Worm (Caenorhabditis elegans) whole organism, young adult: ENCODE measurements around the gene T20B12.3.

ENCODE experiments used
- B0035.1 ChIP-seq: sonication (generic microtip); optimal IDR thresholded peaks from 2 replicates; lab custom pipeline; 2016; ENCODE audit warnings: missing genetic modification characterization, mild to moderate bottlenecking, missing compliant biosample characterization, missing genotype, missing genetic modification reagents
- B0261.1 ChIP-seq: sonication (generic microtip); optimal IDR thresholded peaks from 2 replicates; lab custom pipeline; 2016; ENCODE audit warnings: mild to moderate bottlenecking, missing genetic modification characterization, moderate library complexity, missing compliant biosample characterization
- B0336.3 ChIP-seq: fragments of 200-800 bp; sonication (Bioruptor generic); IDR thresholded peaks from 2 replicates; pipeline ENCODE4 v1.3.6; 2022; ENCODE audit warnings: missing genetic modification characterization, missing compliant biosample characterization
- C06A6.2 ChIP-seq: fragments of 200-800 bp; sonication (Bioruptor generic); conservative IDR thresholded peaks from 2 replicates; pipeline ENCODE4 v1.3.6; 2022; ENCODE audit warnings: missing genetic modification characterization, missing compliant biosample characterization
- C17E4.6 ChIP-seq: fragments of 200-800 bp; sonication (Bioruptor generic); IDR thresholded peaks from 2 replicates; pipeline ENCODE4 v1.3.6; 2022; ENCODE audit warnings: missing genetic modification reagents, missing genetic modification characterization, missing compliant biosample characterization
- F22D6.2 ChIP-seq: sonication (generic microtip); optimal IDR thresholded peaks from 2 replicates; lab custom pipeline; 2016; ENCODE audit warnings: mild to moderate bottlenecking, missing genetic modification characterization, missing compliant biosample characterization
- F23B12.7 ChIP-seq: sonication (generic microtip); optimal IDR thresholded peaks from 2 replicates; lab custom pipeline; 2017; ENCODE audit warnings: missing genetic modification characterization, mild to moderate bottlenecking, missing compliant biosample characterization, antibody characterized with exemption, moderate library complexity; ENCODE audit not compliant: insufficient read depth
- T07F8.4 ChIP-seq: sonication (generic microtip); optimal IDR thresholded peaks from 2 replicates; lab custom pipeline; 2016; ENCODE audit warnings: mild to moderate bottlenecking, missing genetic modification characterization, moderate library complexity, missing compliant biosample characterization
- T26A5.8 ChIP-seq: sonication (generic microtip); optimal IDR thresholded peaks from 2 replicates; lab custom pipeline; 2016; ENCODE audit warnings: missing genetic modification characterization, missing compliant biosample characterization
- Y53G8AR.9 ChIP-seq: fragments of 200-800 bp; sonication (Bioruptor generic); conservative IDR thresholded peaks from 2 replicates; pipeline ENCODE4 v1.3.6; 2022; ENCODE audit warnings: missing genetic modification reagents, missing genetic modification characterization, missing compliant biosample characterization
- athp-1 ChIP-seq: sonication (generic microtip); optimal IDR thresholded peaks from 2 replicates; lab custom pipeline; 2017; ENCODE audit warnings: mild to moderate bottlenecking, missing genetic modification characterization, missing compliant biosample characterization
- bed-2 ChIP-seq: fragments of 200-800 bp; sonication (Bioruptor generic); IDR thresholded peaks from 2 replicates; pipeline ENCODE4 v1.3.6; 2022; ENCODE audit warnings: missing genetic modification reagents, missing genetic modification characterization, missing compliant biosample characterization
- cebp-1 ChIP-seq, 2 experiments: fragments of 200-800 bp in 1 of 2; sonication (Bioruptor generic) in 1 of 2; sonication (generic microtip) in 1 of 2; IDR thresholded peaks in 1 of 2; optimal IDR thresholded peaks in 1 of 2; 2 replicates each; pipeline versions ENCODE4 v1.3.6 to Lab custom; 2017 to 2022; ENCODE audit warnings: missing compliant biosample characterization in 2 of 2, missing genetic modification characterization in 2 of 2, mild to moderate bottlenecking in 1 of 2, missing genetic modification reagents in 1 of 2, moderate library complexity in 1 of 2
- ceh-100 ChIP-seq: fragments of 200-800 bp; sonication (Bioruptor generic); IDR thresholded peaks from 2 replicates; pipeline ENCODE4 v1.3.6; 2022; ENCODE audit warnings: missing genetic modification reagents, missing genetic modification characterization, missing compliant biosample characterization
- ceh-58 ChIP-seq: fragments of 200-800 bp; sonication (Bioruptor generic); IDR thresholded peaks from 2 replicates; pipeline ENCODE4 v1.3.6; 2022; ENCODE audit warnings: missing genetic modification characterization, missing compliant biosample characterization
- ceh-91 ChIP-seq: fragments of 200-800 bp; sonication (Bioruptor generic); IDR thresholded peaks from 2 replicates; pipeline ENCODE4 v1.3.6; 2022; ENCODE audit warnings: missing genetic modification reagents, missing genetic modification characterization, missing compliant biosample characterization
- die-1 ChIP-seq: sonication (generic microtip); optimal IDR thresholded peaks from 2 replicates; lab custom pipeline; 2016; ENCODE audit warnings: missing genotype, mild to moderate bottlenecking, missing genetic modification characterization, missing compliant biosample characterization
- efl-1 ChIP-seq: fragments of 150-350 bp; optimal IDR thresholded peaks from 2 replicates; lab custom pipeline; 2014; ENCODE audit warnings: missing biosample characterization, missing genetic modification reagents, missing genetic modification characterization
- ets-4 ChIP-seq: fragments of 200-800 bp; sonication (Bioruptor generic); optimal IDR thresholded peaks from 2 replicates; lab custom pipeline; 2018; ENCODE audit warnings: mild to moderate bottlenecking, missing genetic modification characterization, missing compliant biosample characterization
- gei-17 ChIP-seq: fragments of 200-800 bp; sonication (Bioruptor generic); optimal IDR thresholded peaks from 2 replicates; lab custom pipeline; 2018; ENCODE audit warnings: mild to moderate bottlenecking, missing genetic modification characterization, missing compliant biosample characterization
- him-1 ChIP-seq: sonication (generic microtip); optimal IDR thresholded peaks from 2 replicates; lab custom pipeline; 2016; ENCODE audit warnings: missing genotype, missing genetic modification reagents, missing genetic modification characterization, missing compliant biosample characterization
- hlh-12 ChIP-seq: sonication (generic microtip); optimal IDR thresholded peaks from 2 replicates; lab custom pipeline; 2016; ENCODE audit warnings: missing genetic modification characterization, missing compliant biosample characterization
- hmg-1.2 ChIP-seq: fragments of 200-800 bp; sonication (Bioruptor generic); IDR thresholded peaks from 2 replicates; pipeline ENCODE4 v1.3.6; 2022; ENCODE audit warnings: missing genetic modification reagents, missing genetic modification characterization, missing compliant biosample characterization
- hmg-20 ChIP-seq: fragments of 200-800 bp; sonication (Bioruptor generic); IDR thresholded peaks from 2 replicates; pipeline ENCODE4 v1.3.6; 2022; ENCODE audit warnings: missing genetic modification reagents, missing genetic modification characterization, missing compliant biosample characterization
- hrde-1 ChIP-seq: sonication (generic microtip); optimal IDR thresholded peaks from 2 replicates; lab custom pipeline; 2016; ENCODE audit warnings: missing genetic modification characterization, mild to moderate bottlenecking, missing compliant biosample characterization, moderate library complexity, missing genotype, missing genetic modification reagents, borderline replicate concordance
- hsf-1 ChIP-seq: fragments of 200-800 bp; sonication (Bioruptor generic); IDR thresholded peaks from 2 replicates; pipeline ENCODE4 v1.3.6; 2022; ENCODE audit warnings: missing genetic modification reagents, missing genetic modification characterization, missing compliant biosample characterization
- lag-1 ChIP-seq: fragments of 200-800 bp; sonication (Bioruptor generic); IDR thresholded peaks from 2 replicates; pipeline ENCODE4 v1.3.6; 2022; ENCODE audit warnings: missing genetic modification reagents, missing genetic modification characterization, missing compliant biosample characterization
- let-526 ChIP-seq: fragments of 200-800 bp; sonication (Bioruptor generic); IDR thresholded peaks from 2 replicates; pipeline ENCODE4 v1.3.6; 2022; ENCODE audit warnings: missing genetic modification reagents, missing genetic modification characterization, missing compliant biosample characterization
- lin-26 ChIP-seq: fragments of 200-800 bp; sonication (Bioruptor generic); IDR thresholded peaks from 2 replicates; pipeline ENCODE4 v1.3.6; 2022; ENCODE audit warnings: missing genetic modification reagents, missing genetic modification characterization, missing compliant biosample characterization
- lin-35 ChIP-seq, 3 experiments: fragments of 150-350 bp in 2 of 3; sonication (generic microtip) in 1 of 3; optimal IDR thresholded peaks; 2 replicates each; lab custom pipeline; 2014 to 2018; ENCODE audit warnings: missing biosample characterization in 3 of 3, missing genetic modification characterization in 3 of 3, missing genetic modification reagents in 3 of 3
- lin-40 ChIP-seq: sonication (generic microtip); optimal IDR thresholded peaks from 2 replicates; lab custom pipeline; 2016; ENCODE audit warnings: missing genetic modification characterization, mild to moderate bottlenecking, missing compliant biosample characterization, missing genotype, missing genetic modification reagents
- madf-10 ChIP-seq: sonication (generic microtip); optimal IDR thresholded peaks from 2 replicates; lab custom pipeline; 2016; ENCODE audit warnings: mild to moderate bottlenecking, missing genetic modification characterization, missing compliant biosample characterization
- madf-6 ChIP-seq: fragments of 200-800 bp; sonication (Bioruptor generic); IDR thresholded peaks from 2 replicates; pipeline ENCODE4 v1.3.6; 2022; ENCODE audit warnings: missing genetic modification reagents, missing genetic modification characterization, missing compliant biosample characterization
- mcd-1 ChIP-seq: fragments of 200-800 bp; sonication (Bioruptor generic); IDR thresholded peaks from 2 replicates; pipeline ENCODE4 v1.3.6; 2022; ENCODE audit warnings: missing genetic modification reagents, missing genetic modification characterization, missing compliant biosample characterization
- nfyb-1 ChIP-seq: fragments of 200-800 bp; sonication (Bioruptor generic); IDR thresholded peaks from 2 replicates; pipeline ENCODE4 v1.3.6; 2022; ENCODE audit warnings: missing genetic modification reagents, missing genetic modification characterization, missing compliant biosample characterization
- nhr-179 ChIP-seq: sonication (generic microtip); optimal IDR thresholded peaks from 2 replicates; lab custom pipeline; 2016; ENCODE audit warnings: mild to moderate bottlenecking, missing genetic modification characterization, missing compliant biosample characterization
- rcor-1 ChIP-seq: fragments of 200-800 bp; sonication (Bioruptor generic); IDR thresholded peaks from 2 replicates; pipeline ENCODE4 v1.3.6; 2022; ENCODE audit warnings: missing genetic modification reagents, missing genetic modification characterization, missing compliant biosample characterization
- rec-8 ChIP-seq, 2 experiments: sonication (generic microtip); optimal IDR thresholded peaks; 2 replicates each; lab custom pipeline; 2016; ENCODE audit warnings: mild to moderate bottlenecking in 2 of 2, missing genetic modification characterization in 2 of 2, missing genetic modification reagents in 2 of 2, missing genotype in 2 of 2, missing biosample characterization in 1 of 2, missing compliant biosample characterization in 1 of 2, moderate library complexity in 1 of 2
- sdz-38 ChIP-seq: sonication (generic microtip); optimal IDR thresholded peaks from 2 replicates; lab custom pipeline; 2016; ENCODE audit warnings: missing genotype, missing genetic modification characterization, missing compliant biosample characterization
- sea-2 ChIP-seq: fragments of 200-800 bp; sonication (Bioruptor generic); IDR thresholded peaks from 2 replicates; pipeline ENCODE4 v1.3.6; 2022; ENCODE audit warnings: missing genetic modification characterization, missing compliant biosample characterization
- snpc-1.3 ChIP-seq: sonication (generic microtip); optimal IDR thresholded peaks from 2 replicates; lab custom pipeline; 2017; ENCODE audit warnings: missing genetic modification characterization, mild to moderate bottlenecking, missing compliant biosample characterization, antibody characterized with exemption, moderate library complexity, missing genotype, missing genetic modification reagents; ENCODE audit not compliant: insufficient read depth
- snpc-3.4 ChIP-seq: sonication (generic microtip); optimal IDR thresholded peaks from 2 replicates; lab custom pipeline; 2017; ENCODE audit warnings: missing genetic modification characterization, mild to moderate bottlenecking, missing compliant biosample characterization, antibody characterized with exemption, moderate library complexity, missing genotype, missing genetic modification reagents
- snpc-4 ChIP-seq, 5 experiments: fragments of 150-350 bp in 1 of 5; sonication (generic microtip) in 4 of 5; optimal IDR thresholded peaks; 2 replicates each; lab custom pipeline; 2014 to 2018; ENCODE audit warnings: missing genetic modification characterization in 5 of 5, missing biosample characterization in 3 of 5, antibody characterized with exemption in 2 of 5, mild to moderate bottlenecking in 2 of 5, missing compliant biosample characterization in 2 of 5, missing genotype in 2 of 5, moderate library complexity in 2 of 5, missing genetic modification reagents in 1 of 5
- somi-1 ChIP-seq: fragments of 200-800 bp; sonication (Bioruptor generic); optimal IDR thresholded peaks from 2 replicates; lab custom pipeline; 2018; ENCODE audit warnings: mild to moderate bottlenecking, missing genetic modification characterization, missing compliant biosample characterization
- unc-62 ChIP-seq: fragments of 150-350 bp; optimal IDR thresholded peaks from 2 replicates; lab custom pipeline; 2014; ENCODE audit warnings: missing biosample characterization, missing genetic modification reagents, missing genetic modification characterization
- zim-3 ChIP-seq: sonication (generic microtip); optimal IDR thresholded peaks from 2 replicates; lab custom pipeline; 2017; ENCODE audit warnings: mild to moderate bottlenecking, missing genetic modification characterization, moderate library complexity, missing compliant biosample characterization
- ztf-22 ChIP-seq: fragments of 200-800 bp; sonication (Bioruptor generic); optimal IDR thresholded peaks from 2 replicates; lab custom pipeline; 2018; ENCODE audit warnings: mild to moderate bottlenecking, missing genetic modification characterization, moderate library complexity, missing compliant biosample characterization

T20B12.3 gene

DNA sequence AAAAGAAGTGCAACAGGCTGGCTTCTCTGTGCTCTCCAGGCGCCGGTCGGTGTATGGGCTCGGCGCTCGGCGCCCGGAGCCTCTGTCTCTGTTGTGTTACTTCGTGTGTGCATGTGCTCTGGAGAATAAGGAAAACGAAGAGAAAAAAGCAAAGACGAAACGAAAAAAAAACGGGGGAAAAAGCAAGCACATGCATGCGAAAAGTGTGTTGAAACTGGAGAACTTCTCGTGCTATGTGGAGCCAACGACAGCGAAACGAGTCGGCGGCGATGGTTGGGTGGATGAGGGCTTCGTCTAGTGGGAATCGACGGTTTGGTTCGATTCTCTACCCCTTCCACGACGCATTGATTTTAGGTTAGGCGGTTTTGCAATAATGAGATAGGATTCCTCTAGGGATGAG, 5.4 kb downstream of the T20B12.3 start (continued):
- TF ChIP-seq cebp-1 (GFP tag; IDR thresholded peaks at IDR 0.05; lab: Robert Waterston, UW), result no peak
- TF ChIP-seq cebp-1 (tag; optimal IDR thresholded peaks at IDR 0.05; lab: Kevin White, UChicago), result peak; percentile 81
- TF ChIP-seq lin-26 (GFP tag; lab: Robert Waterston, UW), result 0 out of 2 replicates have a peak, but pooled peaks have one; percentile 36
- no peak for TF ChIP-seq ceh-58 (GFP tag; lab: Robert Waterston, UW)
- TF ChIP-seq lin-40 (tag; lab: Kevin White, UChicago), result peak; percentile 64
- no peak for TF ChIP-seq hrde-1 (tag; lab: Kevin White, UChicago)
- TF ChIP-seq snpc-1.3, result no peak
- TF ChIP-seq ztf-22 (GFP tag; lab: Kevin White, UChicago), result no peak
- TF ChIP-seq sdz-38 (tag; lab: Kevin White, UChicago), result no peak
- TF ChIP-seq somi-1 (GFP tag; lab: Kevin White, UChicago), result no peak
- no peak for TF ChIP-seq efl-1
- TF ChIP-seq ets-4 (GFP tag; lab: Kevin White, UChicago), result peak; percentile 13
- TF ChIP-seq mcd-1 (GFP tag; lab: Robert Waterston, UW), result no peak
- TF ChIP-seq ceh-100 (GFP tag; lab: Robert Waterston, UW), result no peak
- TF ChIP-seq hsf-1, result no peak
- no peak for TF ChIP-seq T26A5.8 (tag; lab: Kevin White, UChicago)
- no peak for TF ChIP-seq C17E4.6 (GFP tag; lab: Robert Waterston, UW)
- no peak for TF ChIP-seq lag-1
- peak; percentile 59 for TF ChIP-seq hmg-1.2
- TF ChIP-seq nhr-179 (tag; lab: Kevin White, UChicago), result no peak
- TF ChIP-seq lin-35 (GFP tag; optimal IDR thresholded peaks at IDR 0.05; lab: Kevin White, UChicago), result peak in 1 of 3 experiments; percentile 51
- TF ChIP-seq B0261.1 (tag; lab: Kevin White, UChicago), result peak; percentile 67
- no peak; the same call in 1 of the 2 replicates for TF ChIP-seq C06A6.2 (GFP tag; lab: Robert Waterston, UW)
- no peak; the same call in 1 of the 2 replicates for TF ChIP-seq let-526 (GFP tag; lab: Robert Waterston, UW)
- TF ChIP-seq bed-2, result no peak
- peak; percentile 64; the same call in 1 of the 2 replicates for TF ChIP-seq B0336.3
- TF ChIP-seq hmg-20 (GFP tag; lab: Robert Waterston, UW), result no peak
- no peak for TF ChIP-seq B0035.1 (tag; lab: Kevin White, UChicago)
- 0 out of 2 replicates have a peak, but pooled peaks have one; percentile 28 for TF ChIP-seq nfyb-1 (GFP tag; lab: Robert Waterston, UW)
- TF ChIP-seq zim-3 (tag; lab: Kevin White, UChicago), result peak; percentile 29
- no peak for TF ChIP-seq sea-2
- TF ChIP-seq madf-10 (tag; lab: Kevin White, UChicago), result peak; percentile 53
- no peak for TF ChIP-seq T07F8.4
- no peak for TF ChIP-seq athp-1 (tag; lab: Kevin White, UChicago)
- TF ChIP-seq rcor-1 (GFP tag; lab: Robert Waterston, UW), result no peak
- no peak for TF ChIP-seq ceh-91 (GFP tag; lab: Robert Waterston, UW)
- no peak for TF ChIP-seq him-1 (tag; lab: Kevin White, UChicago)
- no peak for TF ChIP-seq snpc-4 (GFP tag; optimal IDR thresholded peaks at IDR 0.05; lab: Kevin White, UChicago)
- peak in 3 of 4 experiments; percentile 69 to 75 (median 72) for TF ChIP-seq snpc-4 (tag; optimal IDR thresholded peaks at IDR 0.05; lab: Kevin White, UChicago)
- TF ChIP-seq F23B12.7 (tag; lab: Kevin White, UChicago), result peak; percentile 8
- TF ChIP-seq gei-17 (GFP tag; lab: Kevin White, UChicago), result peak; percentile 16
- no peak for TF ChIP-seq Y53G8AR.9 (GFP tag; lab: Robert Waterston, UW)
- no peak for TF ChIP-seq unc-62 (GFP tag; lab: Kevin White, UChicago)
- peak in 1 of 2 experiments; percentile 21 for TF ChIP-seq rec-8 (tag; optimal IDR thresholded peaks at IDR 0.05; lab: Kevin White, UChicago)
- TF ChIP-seq die-1 (tag; lab: Kevin White, UChicago), result peak; percentile 35
- TF ChIP-seq madf-6 (GFP tag; lab: Robert Waterston, UW), result 0 out of 2 replicates have a peak, but pooled peaks have one; percentile 14
- no peak for TF ChIP-seq hlh-12 (tag; lab: Kevin White, UChicago)
- no peak for TF ChIP-seq snpc-3.4
- peak; percentile 44 for TF ChIP-seq F22D6.2 (tag; lab: Kevin White, UChicago)
